Fruit fly (Drosophila melanogaster) S2 (cell line): ENCODE measurements around the gene CG6785.

Experiments used
- CG8478 ChIP-seq: fragments of >200 bp; optimal IDR thresholded peaks from 2 replicates; lab custom pipeline; 2018
- CTCF ChIP-seq, 2 experiments: fragments of >200 bp; optimal IDR thresholded peaks; 2 replicates each; lab custom pipeline; 2018

CG6785 gene

dm6 chr2L:12044613-12045350 is at the start of gene CG6785:
Gene CG6785, minus strand, starts transcription at chr2L:12045200.
- no peak for TF ChIP-seq CTCF (optimal IDR thresholded peaks at IDR 0.05; lab: Kevin White, UChicago)
- no peak for TF ChIP-seq CG8478 (lab: Kevin White, UChicago)

DNA sequence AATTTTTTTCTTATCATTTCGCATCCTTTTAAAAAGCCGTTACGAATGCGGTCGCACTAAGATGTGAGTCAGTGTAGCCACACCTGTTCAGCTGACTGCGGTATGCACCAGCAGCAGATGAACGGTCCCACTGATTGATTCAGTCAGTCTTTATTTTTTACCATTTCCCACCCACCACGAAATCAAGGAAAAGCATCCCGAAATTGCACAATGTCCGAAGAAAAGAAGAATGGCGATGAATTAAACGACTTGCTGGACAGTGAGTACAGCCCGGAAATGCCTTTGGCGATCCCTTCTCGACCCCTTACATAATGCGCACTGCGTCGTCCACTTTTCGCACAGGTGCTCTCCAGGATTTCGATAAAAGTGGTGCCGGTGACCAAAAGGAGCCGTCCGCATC is 48.7 kb upstream of the CG6785 start:
- TF ChIP-seq CTCF (optimal IDR thresholded peaks at IDR 0.05; lab: Kevin White, UChicago), result no peak
- TF ChIP-seq CG8478 (lab: Kevin White, UChicago), result no peak

dm6 chr2L:12092719-12093118 is 47.7 kb upstream of the CG6785 start:
- TF ChIP-seq CG8478 (lab: Kevin White, UChicago) (no peak), CTCF (optimal IDR thresholded peaks at IDR 0.05; lab: Kevin White, UChicago) (no peak)

DNA sequence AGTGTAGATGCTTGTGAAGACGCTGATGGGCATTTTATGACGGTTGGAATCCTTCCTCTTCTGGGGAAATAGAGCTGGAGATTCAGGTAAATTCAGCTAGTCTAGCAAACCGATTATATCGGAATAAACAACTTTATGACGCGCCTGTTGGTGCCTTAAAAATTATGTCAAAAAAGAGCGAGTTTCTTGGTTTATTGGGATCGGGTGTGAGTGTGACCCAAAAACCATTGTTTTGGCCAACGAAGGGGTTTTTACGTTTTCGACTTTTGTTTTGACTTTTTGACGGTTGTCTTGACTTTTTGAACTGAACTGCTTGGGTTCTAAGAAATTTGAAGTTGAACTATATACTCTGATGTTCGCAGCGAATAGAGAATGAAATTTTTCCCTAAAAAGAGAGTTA is 47.0 kb upstream of the CG6785 start:
- no peak for TF ChIP-seq CTCF (optimal IDR thresholded peaks at IDR 0.05; lab: Kevin White, UChicago)
- TF ChIP-seq CG8478 (lab: Kevin White, UChicago), result no peak

- TF ChIP-seq CG8478 (lab: Kevin White, UChicago) (no peak), CTCF (optimal IDR thresholded peaks at IDR 0.05; lab: Kevin White, UChicago) (no peak)
These were observed 46.5 kb upstream of the CG6785 start, which contains the start of gene Pex19 for dm6 chr2L:12091522-12091921. Gene Pex19, plus strand, starts transcription at chr2L:12091822.

DNA sequence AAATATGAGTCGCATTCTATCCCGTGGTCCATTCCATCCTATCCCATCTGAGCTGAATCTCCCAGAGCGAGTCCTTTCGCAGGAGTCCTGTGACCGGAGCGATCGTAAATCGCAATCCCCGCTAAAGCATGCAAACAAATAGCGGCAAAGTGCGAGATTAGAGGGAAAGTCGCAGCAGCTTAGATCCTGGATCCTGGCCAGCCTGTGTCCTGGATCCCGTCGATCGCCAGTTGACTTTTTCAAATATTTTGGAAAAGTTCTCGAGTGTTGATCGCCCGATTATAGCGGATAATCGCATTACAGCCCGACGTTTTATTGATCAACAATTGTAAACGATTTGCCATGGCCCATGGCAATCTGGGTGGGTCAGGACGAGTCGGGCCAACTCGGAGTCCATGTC is 44.1 kb upstream of the CG6785 start:
- TF ChIP-seq CTCF (optimal IDR thresholded peaks at IDR 0.05; lab: Kevin White, UChicago), result no peak
- no peak for TF ChIP-seq CG8478 (lab: Kevin White, UChicago)

DNA sequence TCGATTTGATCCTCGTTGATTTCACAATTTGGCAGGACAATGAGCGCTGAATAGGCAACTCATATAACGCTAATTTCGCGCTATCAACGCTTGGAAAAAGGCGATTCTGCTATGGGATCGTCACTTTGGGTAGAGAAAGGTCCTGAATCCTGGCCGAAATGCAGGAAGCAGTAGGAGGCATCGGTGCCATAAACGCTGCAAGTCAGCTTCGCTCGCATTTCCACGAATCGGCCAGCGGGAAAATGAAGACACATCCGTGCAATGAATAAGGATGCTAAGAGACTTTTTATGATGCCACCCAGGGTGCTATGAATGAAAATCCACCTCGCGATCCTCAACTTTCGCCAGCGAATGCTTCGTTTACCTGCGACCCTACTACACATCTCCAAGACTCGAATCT is 42.4 kb upstream of the CG6785 start:
- TF ChIP-seq CG8478 (lab: Kevin White, UChicago) (no peak), CTCF (optimal IDR thresholded peaks at IDR 0.05; lab: Kevin White, UChicago) (no peak)

- no peak for TF ChIP-seq CG8478 (lab: Kevin White, UChicago)
- TF ChIP-seq CTCF (optimal IDR thresholded peaks at IDR 0.05; lab: Kevin White, UChicago), result peak; percentile 80 to 85
These were observed 40.7 kb upstream of the CG6785 start, which contains the start of gene prd for dm6 chr2L:12085619-12086171. Gene prd, minus strand, starts transcription at chr2L:12085827.

dm6 chr2L:12085010-12085409 is 40.0 kb upstream of the CG6785 start:
- no peak for TF ChIP-seq CG8478 (lab: Kevin White, UChicago)
- no peak for TF ChIP-seq CTCF (optimal IDR thresholded peaks at IDR 0.05; lab: Kevin White, UChicago)

dm6 chr2L:12081118-12081665 is 36.2 kb upstream of the CG6785 start:
- TF ChIP-seq CTCF (optimal IDR thresholded peaks at IDR 0.05; lab: Kevin White, UChicago) (no peak), CG8478 (lab: Kevin White, UChicago) (no peak)

- no peak for TF ChIP-seq CTCF (optimal IDR thresholded peaks at IDR 0.05; lab: Kevin White, UChicago)
- TF ChIP-seq CG8478 (lab: Kevin White, UChicago), result no peak
These were observed 34.9 kb upstream of the CG6785 start for dm6 chr2L:12079827-12080381.

DNA sequence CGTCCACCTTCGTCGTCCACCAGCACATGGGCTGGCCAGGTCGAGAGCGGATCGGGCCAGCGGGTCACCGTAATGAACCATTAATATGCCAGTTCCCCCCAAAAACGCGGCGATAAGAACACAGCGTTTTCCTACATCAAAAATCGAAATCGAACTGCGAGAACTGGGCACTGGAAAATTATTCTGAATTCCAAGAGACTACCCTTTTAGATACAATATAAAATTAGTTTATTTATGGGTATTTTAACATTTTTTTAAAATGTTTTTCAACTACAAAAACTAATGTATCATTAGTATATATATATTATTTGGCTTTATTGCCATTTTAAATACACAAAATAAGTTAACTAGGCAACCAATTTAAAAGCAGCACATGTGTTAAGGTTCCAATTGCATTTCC is 33.7 kb upstream of the CG6785 start:
- TF ChIP-seq CTCF (optimal IDR thresholded peaks at IDR 0.05; lab: Kevin White, UChicago), result no peak
- no peak for TF ChIP-seq CG8478 (lab: Kevin White, UChicago)

- TF ChIP-seq CTCF (optimal IDR thresholded peaks at IDR 0.05; lab: Kevin White, UChicago) (peak; percentile 73 to 77), CG8478 (lab: Kevin White, UChicago) (no peak)
These were observed 33.2 kb upstream of the CG6785 start for dm6 chr2L:12078123-12078658.

DNA sequence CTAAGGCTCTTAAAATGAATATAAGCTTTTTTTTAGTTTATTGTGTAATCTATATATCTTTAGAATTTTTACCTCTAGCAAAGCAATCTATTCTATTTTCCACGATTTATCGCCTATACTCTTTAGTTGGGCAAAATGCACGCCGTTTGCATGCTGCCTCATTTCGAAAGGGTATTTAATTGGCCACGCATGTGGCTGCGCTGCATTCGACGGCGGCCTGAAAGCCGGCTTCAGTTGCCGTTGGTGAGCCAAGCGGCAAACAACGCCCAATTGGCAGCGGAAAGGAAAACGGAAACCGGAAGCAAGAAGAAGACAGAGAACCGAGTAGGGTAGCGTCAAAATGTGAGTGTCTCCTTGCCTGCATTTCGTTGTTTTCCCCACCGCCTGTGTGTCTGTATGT is 30.9 kb upstream of the CG6785 start, which contains the start of gene CG14947:
TSS of gene CG14947 (plus strand) at position 251 of the 400 bp plus-strand sequence.
- no peak for TF ChIP-seq CTCF (optimal IDR thresholded peaks at IDR 0.05; lab: Kevin White, UChicago)
- no peak for TF ChIP-seq CG8478 (lab: Kevin White, UChicago)
